Worm (Caenorhabditis elegans) whole organism, late embryonic: ENCODE measurements around the gene cdt-2.

ENCODE experiments used
- C08G9.2 ChIP-seq: sonication (generic microtip); optimal IDR thresholded peaks from 2 replicates; lab custom pipeline; 2016; ENCODE audit warnings: mild to moderate bottlenecking, missing genetic modification characterization, moderate library complexity, missing compliant biosample characterization
- C38D4.7 ChIP-seq: fragments of 200-800 bp; sonication (Bioruptor generic); optimal IDR thresholded peaks from 2 replicates; lab custom pipeline; 2018; ENCODE audit warnings: mild to moderate bottlenecking, missing genetic modification characterization, moderate library complexity, missing compliant biosample characterization
- F13H6.1 ChIP-seq: sonication (generic microtip); optimal IDR thresholded peaks from 2 replicates; lab custom pipeline; 2016; ENCODE audit warnings: missing genetic modification characterization, missing compliant biosample characterization
- K09A11.1 ChIP-seq: sonication (generic microtip); optimal IDR thresholded peaks from 2 replicates; lab custom pipeline; 2017; ENCODE audit warnings: antibody characterized with exemption, mild to moderate bottlenecking, missing genetic modification characterization, missing compliant biosample characterization; ENCODE audit not compliant: insufficient read depth
- T23F11.4 ChIP-seq: fragments of 200-800 bp; sonication (Bioruptor generic); optimal IDR thresholded peaks from 2 replicates; lab custom pipeline; 2018; ENCODE audit warnings: mild to moderate bottlenecking, missing genetic modification characterization, missing compliant biosample characterization
- ceh-18 ChIP-seq: sonication (generic microtip); optimal IDR thresholded peaks from 2 replicates; lab custom pipeline; 2016; ENCODE audit warnings: missing genetic modification characterization, missing compliant biosample characterization
- ceh-19 ChIP-seq: fragments of 200-800 bp; sonication (Bioruptor generic); optimal IDR thresholded peaks from 2 replicates; lab custom pipeline; 2018; ENCODE audit warnings: mild to moderate bottlenecking, missing genetic modification characterization, missing compliant biosample characterization
- ceh-22 ChIP-seq: sonication (generic microtip); optimal IDR thresholded peaks from 2 replicates; lab custom pipeline; 2017; ENCODE audit warnings: missing biosample characterization, missing genetic modification characterization
- ceh-24 ChIP-seq: sonication (generic microtip); optimal IDR thresholded peaks from 2 replicates; lab custom pipeline; 2016; ENCODE audit warnings: mild to moderate bottlenecking, missing genetic modification characterization, missing compliant biosample characterization
- ceh-34 ChIP-seq: sonication (generic microtip); optimal IDR thresholded peaks from 2 replicates; lab custom pipeline; 2016; ENCODE audit warnings: mild to moderate bottlenecking, missing genetic modification characterization, missing compliant biosample characterization
- ceh-45 ChIP-seq: fragments of 200-800 bp; sonication (Bioruptor generic); IDR thresholded peaks from 2 replicates; pipeline ENCODE4 v1.3.6; 2022; ENCODE audit warnings: missing genetic modification reagents, missing genetic modification characterization, missing compliant biosample characterization
- ceh-6 ChIP-seq: fragments of 200-800 bp; sonication (Bioruptor generic); optimal IDR thresholded peaks from 2 replicates; lab custom pipeline; 2018; ENCODE audit warnings: mild to moderate bottlenecking, missing genetic modification characterization, missing compliant biosample characterization
- ceh-9 ChIP-seq: sonication (generic microtip); optimal IDR thresholded peaks from 2 replicates; lab custom pipeline; 2016; ENCODE audit warnings: mild to moderate bottlenecking, missing genetic modification characterization, inconsistent platforms, missing compliant biosample characterization
- dmd-4 ChIP-seq: sonication (generic microtip); optimal IDR thresholded peaks from 2 replicates; lab custom pipeline; 2016; ENCODE audit warnings: borderline replicate concordance, missing genetic modification characterization, missing compliant biosample characterization
- elt-2 ChIP-seq: sonication (generic microtip); optimal IDR thresholded peaks from 2 replicates; lab custom pipeline; 2016; ENCODE audit warnings: missing genetic modification reagents, missing genetic modification characterization, missing compliant biosample characterization
- ets-4 ChIP-seq: sonication (generic microtip); optimal IDR thresholded peaks from 2 replicates; lab custom pipeline; 2016; ENCODE audit warnings: missing genetic modification characterization, missing compliant biosample characterization
- eyg-1 ChIP-seq: sonication (generic microtip); optimal IDR thresholded peaks from 2 replicates; lab custom pipeline; 2016; ENCODE audit warnings: missing genotype, missing genetic modification characterization, missing compliant biosample characterization
- fkh-10 ChIP-seq: fragments of 150-350 bp; optimal IDR thresholded peaks from 2 replicates; lab custom pipeline; 2014; ENCODE audit warnings: missing biosample characterization, missing genetic modification reagents, missing genetic modification characterization
- fkh-6 ChIP-seq: sonication (generic microtip); optimal IDR thresholded peaks from 2 replicates; lab custom pipeline; 2016; ENCODE audit warnings: missing genetic modification characterization, missing compliant biosample characterization
- gmeb-2 ChIP-seq: sonication (generic microtip); optimal IDR thresholded peaks from 2 replicates; lab custom pipeline; 2016; ENCODE audit warnings: missing genetic modification characterization, inconsistent platforms, missing compliant biosample characterization
- hlh-13 ChIP-seq: fragments of 200-800 bp; sonication (Bioruptor generic); optimal IDR thresholded peaks from 2 replicates; lab custom pipeline; 2018; ENCODE audit warnings: mild to moderate bottlenecking, missing genetic modification characterization, missing compliant biosample characterization
- hlh-15 ChIP-seq: sonication (generic microtip); optimal IDR thresholded peaks from 2 replicates; lab custom pipeline; 2016; ENCODE audit warnings: missing genetic modification characterization, missing compliant biosample characterization
- hlh-6 ChIP-seq: sonication (generic microtip); optimal IDR thresholded peaks from 2 replicates; lab custom pipeline; 2016; ENCODE audit warnings: missing genotype, missing genetic modification characterization, missing compliant biosample characterization
- hlh-8 ChIP-seq: sonication (generic microtip); optimal IDR thresholded peaks from 2 replicates; lab custom pipeline; 2016; ENCODE audit warnings: missing genotype, missing genetic modification characterization, missing compliant biosample characterization
- lin-11 ChIP-seq: fragments of 200-800 bp; sonication (Bioruptor generic); optimal IDR thresholded peaks from 2 replicates; lab custom pipeline; 2018; ENCODE audit warnings: mild to moderate bottlenecking, missing genetic modification characterization, missing compliant biosample characterization
- mec-3 ChIP-seq: sonication (generic microtip); optimal IDR thresholded peaks from 2 replicates; lab custom pipeline; 2016; ENCODE audit warnings: borderline replicate concordance, missing genetic modification characterization, missing compliant biosample characterization
- nhr-232 ChIP-seq: sonication (generic microtip); optimal IDR thresholded peaks from 2 replicates; lab custom pipeline; 2016; ENCODE audit warnings: missing genetic modification characterization, missing compliant biosample characterization
- pat-9 ChIP-seq: fragments of 200-800 bp; sonication (Bioruptor generic); optimal IDR thresholded peaks from 2 replicates; lab custom pipeline; 2018; ENCODE audit warnings: mild to moderate bottlenecking, missing genetic modification characterization, moderate library complexity, missing compliant biosample characterization
- pax-1 ChIP-seq: fragments of 150-350 bp; optimal IDR thresholded peaks from 2 replicates; lab custom pipeline; 2014; ENCODE audit warnings: missing biosample characterization, missing genetic modification characterization
- pha-2 ChIP-seq: sonication (generic microtip); optimal IDR thresholded peaks from 2 replicates; lab custom pipeline; 2017; ENCODE audit warnings: mild to moderate bottlenecking, missing genetic modification characterization, missing compliant biosample characterization
- pha-4 ChIP-seq: fragments of 150-350 bp; optimal IDR thresholded peaks from 2 replicates; lab custom pipeline; 2018; ENCODE audit warnings: missing biosample characterization, missing genetic modification reagents, missing genetic modification characterization
- pros-1 ChIP-seq: fragments of 150-350 bp; optimal IDR thresholded peaks from 2 replicates; lab custom pipeline; 2014; ENCODE audit warnings: missing biosample characterization, missing genetic modification reagents, missing genetic modification characterization
- ref-2 ChIP-seq: sonication (generic microtip); optimal IDR thresholded peaks from 2 replicates; lab custom pipeline; 2016; ENCODE audit warnings: missing genetic modification characterization, missing compliant biosample characterization
- rnt-1 ChIP-seq: sonication (generic microtip); optimal IDR thresholded peaks from 2 replicates; lab custom pipeline; 2016; ENCODE audit warnings: missing genetic modification characterization, missing compliant biosample characterization
- sox-2 ChIP-seq: fragments of 200-800 bp; sonication (Bioruptor generic); IDR thresholded peaks from 2 replicates; pipeline ENCODE4 v1.3.6; 2022; ENCODE audit warnings: missing genetic modification reagents, missing genetic modification characterization, missing compliant biosample characterization
- sox-4 ChIP-seq: sonication (generic microtip); optimal IDR thresholded peaks from 2 replicates; lab custom pipeline; 2017; ENCODE audit warnings: mild to moderate bottlenecking, missing genetic modification characterization, inconsistent platforms, missing compliant biosample characterization
- tbx-2 ChIP-seq: sonication (generic microtip); optimal IDR thresholded peaks from 2 replicates; lab custom pipeline; 2016; ENCODE audit warnings: missing genetic modification characterization, missing compliant biosample characterization
- tbx-7 ChIP-seq: sonication (generic microtip); optimal IDR thresholded peaks from 2 replicates; lab custom pipeline; 2016; ENCODE audit warnings: missing genotype, missing genetic modification characterization, missing compliant biosample characterization
- ttx-3 ChIP-seq: sonication (generic microtip); optimal IDR thresholded peaks from 2 replicates; lab custom pipeline; 2016; ENCODE audit warnings: missing genetic modification reagents, missing genetic modification characterization, missing compliant biosample characterization
- unc-3 ChIP-seq, 2 experiments: fragments of 200-800 bp in 1 of 2; sonication (Bioruptor generic) in 1 of 2; sonication (generic microtip) in 1 of 2; conservative IDR thresholded peaks in 1 of 2; optimal IDR thresholded peaks in 1 of 2; 2 replicates each; pipeline versions ENCODE4 v1.3.6 to Lab custom; 2016 to 2022; ENCODE audit warnings: missing compliant biosample characterization in 2 of 2, missing genetic modification characterization in 2 of 2, missing genetic modification reagents in 1 of 2
- unc-42 ChIP-seq: sonication (generic microtip); optimal IDR thresholded peaks from 2 replicates; lab custom pipeline; 2016; ENCODE audit warnings: missing genotype, missing genetic modification characterization, missing compliant biosample characterization
- zip-5 ChIP-seq: sonication (generic microtip); optimal IDR thresholded peaks from 2 replicates; lab custom pipeline; 2016; ENCODE audit warnings: missing genetic modification characterization, missing compliant biosample characterization
- ztf-16 ChIP-seq: sonication (generic microtip); optimal IDR thresholded peaks from 2 replicates; lab custom pipeline; 2017; ENCODE audit warnings: missing genetic modification characterization, missing compliant biosample characterization

cdt-2 gene

ce11 chrV:15012542-15013301, 21.8 kb upstream of the cdt-2 start:
- no peak for TF ChIP-seq hlh-13 (GFP tag; lab: Kevin White, UChicago)
- TF ChIP-seq, all 69 proteins: peak for 0

ce11 chrV:15011560-15011959, 20.6 kb upstream of the cdt-2 start, which contains the start of gene nmr-2:
TSS of gene nmr-2 (minus strand) at chrV:15011660.
- TF ChIP-seq ceh-24 (tag; lab: Kevin White, UChicago): no peak
- no peak for TF ChIP-seq pat-9
- no peak for TF ChIP-seq hlh-13 (GFP tag; lab: Kevin White, UChicago)
- no peak for TF ChIP-seq F13H6.1 (tag; lab: Kevin White, UChicago)
- no peak for TF ChIP-seq C38D4.7 (GFP tag; lab: Kevin White, UChicago)
- no peak for TF ChIP-seq gmeb-2
- no peak for TF ChIP-seq tbx-2
- TF ChIP-seq zip-5: no peak

ce11 chrV:15004800-15005199, 13.9 kb upstream of the cdt-2 start, which contains the start of gene hrde-2:
TSS of gene hrde-2 (plus strand) at chrV:15005100.
- TF ChIP-seq C08G9.2 (tag; lab: Kevin White, UChicago) (no peak), pha-4 (no peak), tbx-2 (no peak)
- TF ChIP-seq, all 69 proteins: peak for 0

- peak; percentile 94 for TF ChIP-seq mec-3 (tag; lab: Kevin White, UChicago)
- 0 out of 2 replicates have a peak, but pooled peaks have one; percentile 18 for TF ChIP-seq ceh-45 (GFP tag; lab: Robert Waterston, UW)
- peak; percentile 73 for TF ChIP-seq hlh-6 (tag; lab: Kevin White, UChicago)
- peak; percentile 96 for TF ChIP-seq ceh-34
- TF ChIP-seq elt-2 (tag; lab: Kevin White, UChicago): peak; percentile 87
- TF ChIP-seq sox-4 (tag; lab: Kevin White, UChicago): peak; percentile 21
- TF ChIP-seq ets-4: peak; percentile 92
- no peak for TF ChIP-seq fkh-10 (GFP tag; lab: Kevin White, UChicago)
- peak; percentile 60 for TF ChIP-seq pax-1 (tag; lab: Kevin White, UChicago)
- peak; percentile 45 for TF ChIP-seq ttx-3 (tag; lab: Kevin White, UChicago)
- peak; percentile 91 for TF ChIP-seq unc-42 (tag; lab: Kevin White, UChicago)
- peak; percentile 2 for TF ChIP-seq hlh-13 (GFP tag; lab: Kevin White, UChicago)
- TF ChIP-seq pha-2: peak; percentile 51
- peak; percentile 89 for TF ChIP-seq ztf-16 (tag; lab: Kevin White, UChicago)
- TF ChIP-seq zip-5: peak; percentile 93
- peak; percentile 89 for TF ChIP-seq tbx-7 (tag; lab: Kevin White, UChicago)
- TF ChIP-seq ref-2 (tag; lab: Kevin White, UChicago): peak; percentile 97
- peak; percentile 97 for TF ChIP-seq ceh-18 (tag; lab: Kevin White, UChicago)
- peak; percentile 23 for TF ChIP-seq T23F11.4 (GFP tag; lab: Kevin White, UChicago)
- no peak for TF ChIP-seq unc-3 (GFP tag; conservative IDR thresholded peaks at IDR 0.05; lab: Robert Waterston, UW)
- TF ChIP-seq unc-3 (tag; optimal IDR thresholded peaks at IDR 0.05; lab: Kevin White, UChicago): peak; percentile 85
- TF ChIP-seq hlh-15 (tag; lab: Kevin White, UChicago): peak; percentile 77
- TF ChIP-seq ceh-9 (tag; lab: Kevin White, UChicago): no peak
- peak; percentile 3 for TF ChIP-seq pros-1 (tag; lab: Kevin White, UChicago)
- TF ChIP-seq rnt-1: peak; percentile 95
- peak; percentile 41 for TF ChIP-seq K09A11.1 (tag; lab: Kevin White, UChicago)
- TF ChIP-seq F13H6.1 (tag; lab: Kevin White, UChicago): peak; percentile 88
- peak; percentile 30 for TF ChIP-seq ceh-6
- TF ChIP-seq gmeb-2: no peak
- peak; percentile 77 for TF ChIP-seq hlh-8 (tag; lab: Kevin White, UChicago)
- TF ChIP-seq lin-11 (tag; lab: Kevin White, UChicago): no peak
- no peak for TF ChIP-seq nhr-232 (tag; lab: Kevin White, UChicago)
- no peak for TF ChIP-seq ceh-22 (tag; lab: Kevin White, UChicago)
- TF ChIP-seq sox-2 (GFP tag; lab: Robert Waterston, UW): no peak
- TF ChIP-seq fkh-6 (tag; lab: Kevin White, UChicago): peak; percentile 70
- TF ChIP-seq ceh-19 (GFP tag; lab: Kevin White, UChicago): peak; percentile 66
- TF ChIP-seq eyg-1 (tag; lab: Kevin White, UChicago): peak; percentile 67
- TF ChIP-seq dmd-4 (tag; lab: Kevin White, UChicago): peak; percentile 19
Measured at ce11 chrV:15002184-15002690, 11.3 kb upstream of the cdt-2 start, which contains the start of the genes fib-1 and mut-15. TSS of gene fib-1 (minus strand) at chrV:15002223. TSS of gene mut-15 (plus strand) at chrV:15002543.
